Fruit fly (Drosophila melanogaster) whole organism, adult: Measurements from ENCODE around the gene CG44158.

Experiments
- CG11617 ChIP-seq: fragments of 200-800 bp; sonication (Bioruptor generic); optimal IDR thresholded peaks from 2 replicates; lab custom pipeline; 2017; ENCODE audit warnings: mild to moderate bottlenecking, missing biosample characterization, missing genetic modification reagents, missing genetic modification characterization
- CG12768 ChIP-seq: fragments of 200-800 bp; sonication (Bioruptor generic); optimal IDR thresholded peaks from 2 replicates; lab custom pipeline; 2017; ENCODE audit warnings: missing biosample characterization, missing genetic modification characterization, mild to moderate bottlenecking, moderate library complexity, missing genetic modification reagents
- CG14711 ChIP-seq: fragments of 200-800 bp; sonication (Bioruptor generic); optimal IDR thresholded peaks from 2 replicates; lab custom pipeline; 2018; ENCODE audit warnings: missing biosample characterization, mild to moderate bottlenecking, missing genetic modification characterization, moderate library complexity
- CG1620 ChIP-seq: fragments of 200-800 bp; sonication (Bioruptor generic); optimal IDR thresholded peaks from 2 replicates; lab custom pipeline; 2016; ENCODE audit warnings: missing biosample characterization, missing genetic modification characterization
- CG33017 ChIP-seq: fragments of 200-800 bp; sonication (Bioruptor generic); optimal IDR thresholded peaks from 2 replicates; lab custom pipeline; 2018; ENCODE audit warnings: missing biosample characterization, mild to moderate bottlenecking, missing genetic modification characterization, moderate library complexity
- CG5204 ChIP-seq: fragments of 200-800 bp; sonication (Bioruptor generic); optimal IDR thresholded peaks from 2 replicates; lab custom pipeline; 2016; ENCODE audit warnings: missing biosample characterization, missing genetic modification characterization
- CG7045 ChIP-seq: fragments of 200-800 bp; sonication (Bioruptor generic); optimal IDR thresholded peaks from 2 replicates; lab custom pipeline; 2017; ENCODE audit warnings: missing biosample characterization, mild to moderate bottlenecking, missing genetic modification characterization
- CG7101 ChIP-seq: fragments of 200-800 bp; sonication (Bioruptor generic); optimal IDR thresholded peaks from 2 replicates; lab custom pipeline; 2018; ENCODE audit warnings: missing biosample characterization, mild to moderate bottlenecking, missing genetic modification characterization, moderate library complexity
- Clk ChIP-seq: fragments of 200-800 bp; sonication (Bioruptor generic); optimal IDR thresholded peaks from 2 replicates; lab custom pipeline; 2017; ENCODE audit warnings: missing biosample characterization, missing genetic modification characterization
- Crg-1 ChIP-seq: fragments of 200-800 bp; sonication (Bioruptor generic); optimal IDR thresholded peaks from 2 replicates; lab custom pipeline; 2016; ENCODE audit warnings: missing biosample characterization, missing genetic modification characterization
- Hr96 ChIP-seq: fragments of 200-800 bp; sonication (Bioruptor generic); optimal IDR thresholded peaks from 2 replicates; lab custom pipeline; 2016; ENCODE audit warnings: missing biosample characterization, missing genetic modification characterization
- Mnt ChIP-seq: fragments of 200-800 bp; sonication (Bioruptor generic); optimal IDR thresholded peaks from 2 replicates; lab custom pipeline; 2016; ENCODE audit warnings: missing biosample characterization, mild to moderate bottlenecking, missing genetic modification characterization
- bab1 ChIP-seq: fragments of 200-800 bp; sonication (Bioruptor generic); optimal IDR thresholded peaks from 3 replicates; lab custom pipeline; 2019; ENCODE audit warnings: missing biosample characterization, mild to moderate bottlenecking, missing genetic modification characterization, moderate library complexity
- cic ChIP-seq: fragments of 200-800 bp; sonication (Bioruptor generic); optimal IDR thresholded peaks from 2 replicates; lab custom pipeline; 2017; ENCODE audit warnings: missing biosample characterization, mild to moderate bottlenecking, missing genetic modification characterization, moderate library complexity
- cnc ChIP-seq, 2 experiments: fragments of >200 bp; optimal IDR thresholded peaks; 2 replicates each; lab custom pipeline; 2017
- kay ChIP-seq: fragments of 200-800 bp; sonication (Bioruptor generic); peaks from one replicate; lab custom pipeline; 2016; ENCODE audit warnings: missing biosample characterization, missing genetic modification characterization, borderline replicate concordance
- ovo ChIP-seq: fragments of 200-800 bp; sonication (Bioruptor generic); optimal IDR thresholded peaks from 2 replicates; lab custom pipeline; 2016; ENCODE audit warnings: missing biosample characterization, missing genetic modification characterization
- pad ChIP-seq: fragments of 200-800 bp; sonication (Bioruptor generic); optimal IDR thresholded peaks from 3 replicates; lab custom pipeline; 2017; ENCODE audit warnings: missing biosample characterization, missing genetic modification characterization, mild to moderate bottlenecking, moderate library complexity, missing genetic modification reagents
- tj ChIP-seq: fragments of 200-800 bp; sonication (Bioruptor generic); optimal IDR thresholded peaks from 3 replicates; lab custom pipeline; 2017; ENCODE audit warnings: missing biosample characterization, mild to moderate bottlenecking, missing genetic modification characterization, moderate library complexity
- toe ChIP-seq: fragments of 200-800 bp; sonication (Bioruptor generic); optimal IDR thresholded peaks from 2 replicates; lab custom pipeline; 2016; ENCODE audit warnings: missing biosample characterization, missing genetic modification characterization

Gene CG44158

DNA sequence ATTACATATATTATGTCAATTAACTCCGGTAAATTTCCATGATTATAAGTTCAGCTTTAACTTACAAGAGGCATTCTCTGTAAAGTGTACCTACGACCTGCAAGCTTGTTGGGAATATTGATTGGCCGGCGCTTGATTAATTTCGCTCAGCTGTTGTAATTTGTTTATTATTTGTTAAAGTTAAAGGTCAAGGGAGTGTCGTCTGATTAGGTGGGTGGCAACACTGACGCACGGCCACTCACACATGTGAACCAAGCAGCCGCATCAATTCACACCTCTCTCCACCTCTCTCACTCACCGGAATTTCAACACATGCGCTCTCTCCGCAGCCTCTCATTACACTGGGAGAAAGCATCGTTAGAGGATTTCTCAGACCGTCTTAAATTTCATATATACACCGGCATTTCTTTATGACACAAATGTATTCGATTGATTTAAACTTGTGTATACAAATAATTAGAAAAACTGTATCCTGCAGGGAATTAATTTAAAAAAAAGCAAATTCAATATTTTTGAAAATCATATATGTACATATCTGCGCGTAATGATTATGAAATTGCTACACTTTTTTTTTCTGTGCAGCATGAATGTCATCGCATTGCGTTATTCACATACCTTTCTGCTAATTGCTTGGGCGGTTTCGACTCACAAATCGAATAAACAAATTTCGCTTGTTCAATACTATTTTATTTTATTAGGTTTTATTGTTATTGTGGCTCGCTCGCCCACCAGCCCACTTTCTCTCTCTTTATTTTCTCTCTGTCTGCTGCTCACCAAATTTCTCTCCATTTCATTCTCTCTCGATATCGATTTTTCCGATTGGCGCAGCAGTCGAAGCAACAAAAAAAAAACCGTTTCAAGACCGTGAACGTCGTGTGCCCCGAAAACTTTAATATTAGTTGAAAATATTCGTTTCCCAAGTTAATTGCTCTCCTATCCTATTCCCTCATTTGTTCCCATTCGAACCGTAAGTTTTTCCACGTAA, 36.3 kb upstream of the CG44158 start:
- TF ChIP-seq CG33017 (tag; lab: Kevin White, UChicago) (peak; percentile 91), bab1 (GFP tag; lab: Kevin White, UChicago) (peak; percentile 54), Crg-1 (GFP tag; lab: Kevin White, UChicago) (peak; percentile 44), cic (GFP tag; lab: Kevin White, UChicago) (peak; percentile 70), tj (GFP tag; lab: Kevin White, UChicago) (peak; percentile 60), ovo (GFP tag; lab: Kevin White, UChicago) (peak; percentile 35), pad (GFP tag; lab: Kevin White, UChicago) (peak; percentile 69), cnc (optimal IDR thresholded peaks at IDR 0.05; lab: Kevin White, UChicago) (no peak), CG1620 (peak; percentile 55), CG12768 (GFP tag; lab: Kevin White, UChicago) (peak; percentile 89), CG11617 (GFP tag; lab: Kevin White, UChicago) (peak; percentile 91), CG7045 (GFP tag; lab: Kevin White, UChicago) (peak; percentile 91), CG14711 (tag; lab: Kevin White, UChicago) (peak; percentile 74), toe (peak; percentile 91), CG5204 (GFP tag; lab: Kevin White, UChicago) (peak; percentile 88), kay (GFP tag; lab: Kevin White, UChicago) (no peak), Clk (GFP tag; lab: Kevin White, UChicago) (peak; percentile 78), CG7101 (tag; lab: Kevin White, UChicago) (peak; percentile 89), Mnt (GFP tag; lab: Kevin White, UChicago) (peak; percentile 46), Hr96 (GFP tag; lab: Kevin White, UChicago) (peak; percentile 79)

DNA sequence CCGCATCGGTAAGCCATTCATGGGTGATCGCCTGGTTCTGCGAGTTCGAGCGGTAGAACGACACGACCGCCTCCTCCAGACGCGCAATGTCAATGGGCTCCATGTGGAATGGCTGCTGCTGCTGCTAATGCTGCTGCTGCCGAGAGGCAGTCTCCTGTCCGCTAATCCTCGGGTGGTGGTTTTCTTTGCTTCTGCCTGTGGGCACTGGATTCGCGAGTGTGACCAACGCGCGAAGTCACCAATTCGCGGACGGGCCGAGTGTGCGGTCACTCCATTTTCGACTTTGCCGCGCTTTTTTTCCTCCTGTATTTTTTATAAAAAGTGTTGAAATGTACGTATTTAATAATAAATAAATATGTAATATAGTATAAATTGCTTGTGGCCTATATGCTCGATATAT, 25.3 kb upstream of the CG44158 start, which contains the start of gene cdm:
TSS of gene cdm (minus strand) at position 236 of the 400 bp plus-strand sequence.
- peak; percentile 62 for TF ChIP-seq bab1 (GFP tag; lab: Kevin White, UChicago)
- no peak for TF ChIP-seq ovo (GFP tag; lab: Kevin White, UChicago)
- no peak for TF ChIP-seq cnc (optimal IDR thresholded peaks at IDR 0.05; lab: Kevin White, UChicago)
- TF ChIP-seq CG7045 (GFP tag; lab: Kevin White, UChicago) = no peak

dm6 chr3R:18185385-18185784, 23.2 kb upstream of the CG44158 start, which contains the start of the genes Arp5 and CG7208:
TSS of gene Arp5 (plus strand) at chr3R:18185498.
TSS of gene CG7208 (minus strand) at chr3R:18185715.
- TF ChIP-seq cnc (optimal IDR thresholded peaks at IDR 0.05; lab: Kevin White, UChicago) (no peak), CG14711 (tag; lab: Kevin White, UChicago) (peak; percentile 82), CG1620 (peak; percentile 75), CG5204 (GFP tag; lab: Kevin White, UChicago) (no peak), kay (GFP tag; lab: Kevin White, UChicago) (no peak), Clk (GFP tag; lab: Kevin White, UChicago) (peak; percentile 24), Mnt (GFP tag; lab: Kevin White, UChicago) (peak; percentile 69), pad (GFP tag; lab: Kevin White, UChicago) (peak; percentile 77), CG12768 (GFP tag; lab: Kevin White, UChicago) (peak; percentile 84), Crg-1 (GFP tag; lab: Kevin White, UChicago) (peak; percentile 85), ovo (GFP tag; lab: Kevin White, UChicago) (peak; percentile 93), toe (peak; percentile 59), CG7045 (GFP tag; lab: Kevin White, UChicago) (peak; percentile 62), Hr96 (GFP tag; lab: Kevin White, UChicago) (peak; percentile 72), tj (GFP tag; lab: Kevin White, UChicago) (peak; percentile 32), CG7101 (tag; lab: Kevin White, UChicago) (peak; percentile 85), cic (GFP tag; lab: Kevin White, UChicago) (peak; percentile 51), CG33017 (tag; lab: Kevin White, UChicago) (peak; percentile 76), bab1 (GFP tag; lab: Kevin White, UChicago) (peak; percentile 83), CG11617 (GFP tag; lab: Kevin White, UChicago) (peak; percentile 80)

- TF ChIP-seq Mnt (GFP tag; lab: Kevin White, UChicago) (peak; percentile 75), cic (GFP tag; lab: Kevin White, UChicago) (peak; percentile 62), Crg-1 (GFP tag; lab: Kevin White, UChicago) (peak; percentile 96), ovo (GFP tag; lab: Kevin White, UChicago) (peak; percentile 87), pad (GFP tag; lab: Kevin White, UChicago) (peak; percentile 91), CG7045 (GFP tag; lab: Kevin White, UChicago) (peak; percentile 94), CG5204 (GFP tag; lab: Kevin White, UChicago) (peak; percentile 81), Hr96 (GFP tag; lab: Kevin White, UChicago) (no peak), CG1620 (peak; percentile 91), kay (GFP tag; lab: Kevin White, UChicago) (no peak), CG33017 (tag; lab: Kevin White, UChicago) (peak; percentile 83), cnc (optimal IDR thresholded peaks at IDR 0.05; lab: Kevin White, UChicago) (no peak), Clk (GFP tag; lab: Kevin White, UChicago) (peak; percentile 94), toe (peak; percentile 74), bab1 (GFP tag; lab: Kevin White, UChicago) (peak; percentile 63), CG14711 (tag; lab: Kevin White, UChicago) (peak; percentile 89), tj (GFP tag; lab: Kevin White, UChicago) (peak; percentile 67), CG11617 (GFP tag; lab: Kevin White, UChicago) (peak; percentile 93), CG12768 (GFP tag; lab: Kevin White, UChicago) (peak; percentile 93), CG7101 (tag; lab: Kevin White, UChicago) (peak; percentile 93)
Observed at dm6 chr3R:18188702-18189125, 19.9 kb upstream of the CG44158 start, which contains the start of the genes CG12321 and MED17. TSS of gene CG12321 (minus strand) at chr3R:18188707. TSS of gene MED17 (plus strand) at chr3R:18189072.
